Worm (Caenorhabditis elegans): ENCODE measurements around the gene C01G5.9.

The C01G5.9 gene

ce11 chrIV:6548609-6549008 lies 28.9 kb downstream of the C01G5.9 start, which contains the start of gene fan-1:
TSS of gene fan-1 (plus strand) at chrIV:6548686.
- TF ChIP-seq elt-1 (tag; optimal IDR thresholded peaks at IDR 0.05; ENCODE audit: borderline replicate concordance, insufficient read depth) (peak; percentile 14), sptf-1 (tag; optimal IDR thresholded peaks at IDR 0.05) (no peak), pha-4 (tag; optimal IDR thresholded peaks at IDR 0.05) (peak; percentile 9), mep-1 (tag; optimal IDR thresholded peaks at IDR 0.05) (peak; percentile 36), M03D4.4 (tag; optimal IDR thresholded peaks at IDR 0.05) (no peak), sem-2 (GFP tag; optimal IDR thresholded peaks at IDR 0.05) (no peak), ces-1 (GFP tag; optimal IDR thresholded peaks at IDR 0.05) (peak; percentile 50), nhr-237 (tag; optimal IDR thresholded peaks at IDR 0.05) (peak; percentile 28)

ce11 chrIV:6551359-6552031 lies 31.8 kb downstream of the C01G5.9 start:
- peak; percentile 83 for TF ChIP-seq zip-8 (tag; optimal IDR thresholded peaks at IDR 0.05)

ce11 chrIV:6552036-6552435 lies 32.3 kb downstream of the C01G5.9 start:
- TF ChIP-seq mls-2 (tag; optimal IDR thresholded peaks at IDR 0.05), result no peak
- TF ChIP-seq cnd-1 (tag; optimal IDR thresholded peaks at IDR 0.05), result no peak
- no peak for TF ChIP-seq zip-8 (tag; optimal IDR thresholded peaks at IDR 0.05)
- TF ChIP-seq ceh-39 (tag; optimal IDR thresholded peaks at IDR 0.05), result no peak
- TF ChIP-seq nhr-237 (tag; optimal IDR thresholded peaks at IDR 0.05), result no peak
- TF ChIP-seq unc-62 (GFP tag; optimal IDR thresholded peaks at IDR 0.05), result no peak

ce11 chrIV:6554865-6555264 lies 35.2 kb downstream of the C01G5.9 start:
- TF ChIP-seq ztf-11 (tag; optimal IDR thresholded peaks at IDR 0.05) (no peak), unc-120 (tag; optimal IDR thresholded peaks at IDR 0.05; ENCODE audit: poor library complexity, severe bottlenecking) (no peak)

ce11 chrIV:6555388-6556330 lies 36.0 kb downstream of the C01G5.9 start, which contains the start of gene paqr-1:
TSS of gene paqr-1 (minus strand) at chrIV:6555438.
- TF ChIP-seq ces-1 (GFP tag; optimal IDR thresholded peaks at IDR 0.05), result peak; percentile 56
- TF ChIP-seq hlh-1 (tag; optimal IDR thresholded peaks at IDR 0.05), result peak; percentile 41
- TF ChIP-seq mls-2 (tag; optimal IDR thresholded peaks at IDR 0.05), result no peak

- TF ChIP-seq sptf-1 (tag; optimal IDR thresholded peaks at IDR 0.05) (peak; percentile 83), pha-4 (tag; optimal IDR thresholded peaks at IDR 0.05) (no peak), snpc-4 (tag; optimal IDR thresholded peaks at IDR 0.05) (no peak), ham-2 (GFP tag; optimal IDR thresholded peaks at IDR 0.05) (no peak), unc-120 (tag; optimal IDR thresholded peaks at IDR 0.05; ENCODE audit: poor library complexity, severe bottlenecking) (peak; percentile 87), flh-1 (GFP tag; optimal IDR thresholded peaks at IDR 0.05) (peak; percentile 49), mep-1 (tag; optimal IDR thresholded peaks at IDR 0.05) (peak; percentile 1), mab-5 (tag; optimal IDR thresholded peaks at IDR 0.05) (no peak), drap-1 (GFP tag; optimal IDR thresholded peaks at IDR 0.05) (peak; percentile 77), hlh-1 (tag; optimal IDR thresholded peaks at IDR 0.05) (no peak), lin-32 (GFP tag; optimal IDR thresholded peaks at IDR 0.05) (peak; percentile 39), nhr-12 (tag; optimal IDR thresholded peaks at IDR 0.05) (no peak), nhr-2 (tag; optimal IDR thresholded peaks at IDR 0.05) (no peak), elt-1 (tag; optimal IDR thresholded peaks at IDR 0.05; ENCODE audit: borderline replicate concordance, insufficient read depth) (no peak), ceh-43 (GFP tag; optimal IDR thresholded peaks at IDR 0.05) (no peak), M03D4.4 (tag; optimal IDR thresholded peaks at IDR 0.05) (peak; percentile 75), blmp-1 (tag; optimal IDR thresholded peaks at IDR 0.05) (no peak), mls-2 (tag; optimal IDR thresholded peaks at IDR 0.05) (peak; percentile 78), ces-1 (GFP tag; optimal IDR thresholded peaks at IDR 0.05) (peak; percentile 27), unc-39 (tag; optimal IDR thresholded peaks at IDR 0.05) (no peak), ceh-39 (tag; optimal IDR thresholded peaks at IDR 0.05) (no peak), nhr-237 (tag; optimal IDR thresholded peaks at IDR 0.05) (no peak), lin-13 (tag; optimal IDR thresholded peaks at IDR 0.05) (no peak), ztf-11 (tag; optimal IDR thresholded peaks at IDR 0.05) (no peak), lsy-2 (tag; optimal IDR thresholded peaks at IDR 0.05) (peak; percentile 11), ceh-83 (GFP tag; optimal IDR thresholded peaks at IDR 0.05) (peak; percentile 86), zip-8 (tag; optimal IDR thresholded peaks at IDR 0.05) (no peak), nhr-76 (tag; optimal IDR thresholded peaks at IDR 0.05) (no peak), tbx-8 (GFP tag; optimal IDR thresholded peaks at IDR 0.05) (peak; percentile 36), nhr-28 (tag; optimal IDR thresholded peaks at IDR 0.05) (no peak), unc-62 (GFP tag; optimal IDR thresholded peaks at IDR 0.05) (no peak), cnd-1 (tag; optimal IDR thresholded peaks at IDR 0.05) (peak; percentile 81), sem-2 (GFP tag; optimal IDR thresholded peaks at IDR 0.05) (peak; percentile 74)
Measured at ce11 chrIV:6556624-6557368, 37.1 kb downstream of the C01G5.9 start, which contains the start of gene try-3. TSS of gene try-3 (plus strand) at chrIV:6557155.
